Fruit fly (Drosophila melanogaster) whole organism, embryonic: ENCODE results near the gene Ugt35A1.

Experiments used
- Atf6 ChIP-seq: fragments of 200-800 bp; sonication (Bioruptor generic); IDR thresholded peaks from 2 replicates; pipeline ENCODE4 v1.3.6; 2022; ENCODE audit warnings: missing biosample characterization, missing genetic modification characterization
- BtbVII ChIP-seq: fragments of 200-800 bp; sonication (Bioruptor generic); optimal IDR thresholded peaks from 3 replicates; lab custom pipeline; 2017; ENCODE audit warnings: missing biosample characterization, mild to moderate bottlenecking, missing genetic modification characterization
- CG11085 ChIP-seq: fragments of 200-800 bp; sonication (Bioruptor generic); IDR thresholded peaks from 2 replicates; pipeline ENCODE4 v1.3.6; 2022; ENCODE audit warnings: missing biosample characterization, missing genetic modification characterization
- CG11560 ChIP-seq: fragments of 200-800 bp; sonication (Bioruptor generic); IDR thresholded peaks from 3 replicates; pipeline ENCODE4 v1.3.6; 2022; ENCODE audit warnings: missing biosample characterization, missing genetic modification characterization
- CG12155 ChIP-seq: fragments of 200-800 bp; sonication (Bioruptor generic); optimal IDR thresholded peaks from 3 replicates; lab custom pipeline; 2016; ENCODE audit warnings: missing biosample characterization, missing genetic modification characterization
- CG13287 ChIP-seq: fragments of 200-800 bp; sonication (Bioruptor generic); IDR thresholded peaks from 2 replicates; pipeline ENCODE4 v1.3.6; 2022; ENCODE audit warnings: missing biosample characterization, missing genetic modification characterization; ENCODE audit not compliant: partially characterized antibody
- CG14860 ChIP-seq: fragments of 200-800 bp; sonication (Bioruptor generic); IDR thresholded peaks from 3 replicates; pipeline ENCODE4 v1.3.6; 2022; ENCODE audit warnings: missing biosample characterization, missing genetic modification characterization; ENCODE audit not compliant: partially characterized antibody
- CG1529 ChIP-seq: fragments of 200-800 bp; sonication (Bioruptor generic); optimal IDR thresholded peaks from 3 replicates; lab custom pipeline; 2018; ENCODE audit warnings: missing biosample characterization, missing genetic modification characterization
- CG16813 ChIP-seq: fragments of 200-800 bp; sonication (Bioruptor generic); IDR thresholded peaks from 3 replicates; pipeline ENCODE4 v1.3.6; 2022; ENCODE audit warnings: missing biosample characterization, missing genetic modification characterization; ENCODE audit not compliant: partially characterized antibody
- CG18476 ChIP-seq: fragments of 200-800 bp; sonication (Bioruptor generic); optimal IDR thresholded peaks from 2 replicates; lab custom pipeline; 2016; ENCODE audit warnings: missing biosample characterization, mild to moderate bottlenecking, missing genetic modification characterization
- CG2129 ChIP-seq: fragments of 200-800 bp; sonication (Bioruptor generic); IDR thresholded peaks from 2 replicates; pipeline ENCODE4 v1.3.6; 2022; ENCODE audit warnings: missing biosample characterization, missing genetic modification characterization; ENCODE audit not compliant: partially characterized antibody
- CG31365 ChIP-seq: fragments of 200-800 bp; sonication (Bioruptor generic); optimal IDR thresholded peaks from 2 replicates; lab custom pipeline; 2018; ENCODE audit warnings: missing biosample characterization, mild to moderate bottlenecking, missing genetic modification characterization
- CG31441 ChIP-seq: fragments of 200-800 bp; sonication (Bioruptor generic); IDR thresholded peaks from 2 replicates; pipeline ENCODE4 v1.3.6; 2022; ENCODE audit warnings: missing biosample characterization, missing genetic modification characterization
- CG34376 ChIP-seq: fragments of 200-800 bp; sonication (Bioruptor generic); optimal IDR thresholded peaks from 2 replicates; lab custom pipeline; 2018; ENCODE audit warnings: missing biosample characterization, mild to moderate bottlenecking, missing genetic modification characterization
- CG4730 ChIP-seq: fragments of 200-800 bp; sonication (Bioruptor generic); IDR thresholded peaks from 2 replicates; pipeline ENCODE4 v1.3.6; 2022; ENCODE audit warnings: missing biosample characterization, missing genetic modification characterization
- CG6854 ChIP-seq: fragments of 200-800 bp; sonication (Bioruptor generic); optimal IDR thresholded peaks from 3 replicates; lab custom pipeline; 2017; ENCODE audit warnings: missing biosample characterization, mild to moderate bottlenecking, missing genetic modification characterization
- CG7963 ChIP-seq: fragments of 200-800 bp; sonication (Bioruptor generic); IDR thresholded peaks from 3 replicates; pipeline ENCODE4 v1.3.6; 2022; ENCODE audit warnings: missing biosample characterization, missing genetic modification characterization; ENCODE audit not compliant: partially characterized antibody
- CG8089 ChIP-seq: fragments of 200-800 bp; sonication (Bioruptor generic); optimal IDR thresholded peaks from 3 replicates; lab custom pipeline; 2016; ENCODE audit warnings: missing biosample characterization, missing genetic modification characterization
- CG9215 ChIP-seq: fragments of 200-800 bp; sonication (Bioruptor generic); IDR thresholded peaks from 2 replicates; pipeline ENCODE4 v1.3.6; 2022; ENCODE audit warnings: missing biosample characterization, missing genetic modification characterization
- CG9876 ChIP-seq: fragments of 200-800 bp; sonication (Bioruptor generic); optimal IDR thresholded peaks from 2 replicates; lab custom pipeline; 2016; ENCODE audit warnings: missing biosample characterization, missing genetic modification characterization
- CrebB ChIP-seq: fragments of 200-800 bp; sonication (Bioruptor generic); optimal IDR thresholded peaks from 3 replicates; lab custom pipeline; 2018; ENCODE audit warnings: missing biosample characterization, mild to moderate bottlenecking, missing genetic modification characterization
- Dbx ChIP-seq: fragments of 200-800 bp; sonication (Bioruptor generic); IDR thresholded peaks from 3 replicates; pipeline ENCODE4 v1.3.6; 2022; ENCODE audit warnings: missing biosample characterization, missing genetic modification characterization
- Gug ChIP-seq: fragments of 200-800 bp; sonication (Bioruptor generic); IDR thresholded peaks from 4 replicates; pipeline ENCODE4 v1.3.6; 2022; ENCODE audit warnings: missing biosample characterization, missing genetic modification characterization
- Hmr ChIP-seq: fragments of 200-800 bp; sonication (Bioruptor generic); optimal IDR thresholded peaks from 3 replicates; lab custom pipeline; 2017; ENCODE audit warnings: mild to moderate bottlenecking, missing biosample characterization, missing genetic modification reagents, missing genetic modification characterization
- Hmx ChIP-seq: fragments of 200-800 bp; sonication (Bioruptor generic); optimal IDR thresholded peaks from 2 replicates; lab custom pipeline; 2016; ENCODE audit warnings: missing biosample characterization, missing genetic modification characterization
- Myb ChIP-seq: fragments of 200-800 bp; sonication (Bioruptor generic); optimal IDR thresholded peaks from 2 replicates; lab custom pipeline; 2016; ENCODE audit warnings: missing biosample characterization, missing genetic modification characterization
- Rfx ChIP-seq: fragments of 200-800 bp; sonication (Bioruptor generic); IDR thresholded peaks from 2 replicates; pipeline ENCODE4 v1.3.6; 2022; ENCODE audit warnings: missing biosample characterization, missing genetic modification characterization
- Sin3A ChIP-seq: fragments of >200 bp; optimal IDR thresholded peaks from 2 replicates; lab custom pipeline; 2018
- Sox100B ChIP-seq: fragments of 200-800 bp; sonication (Bioruptor generic); optimal IDR thresholded peaks from 3 replicates; lab custom pipeline; 2018; ENCODE audit warnings: missing biosample characterization, mild to moderate bottlenecking, missing genetic modification characterization
- Trl ChIP-seq, 3 experiments: fragments of >200 bp in 2 of 3; fragments of 200-800 bp in 1 of 3; sonication (Bioruptor generic) in 1 of 3; optimal IDR thresholded peaks; 2 replicates in 1 of 3; 3 replicates in 2 of 3; lab custom pipeline; 2016 to 2017; ENCODE audit warnings: missing biosample characterization in 1 of 3, missing genetic modification characterization in 1 of 3
- crc ChIP-seq: fragments of 200-800 bp; sonication (Bioruptor generic); optimal IDR thresholded peaks from 2 replicates; lab custom pipeline; 2016; ENCODE audit warnings: missing biosample characterization, missing genetic modification characterization
- en ChIP-seq: fragments of 200-800 bp; sonication (Bioruptor generic); optimal IDR thresholded peaks from 2 replicates; lab custom pipeline; 2016; ENCODE audit warnings: missing biosample characterization, missing genetic modification characterization
- gce ChIP-seq: fragments of 200-800 bp; sonication (Bioruptor generic); IDR thresholded peaks from 3 replicates; pipeline ENCODE4 v1.3.6; 2022; ENCODE audit warnings: missing biosample characterization, missing genetic modification characterization
- gcm2 ChIP-seq: fragments of 200-800 bp; sonication (Bioruptor generic); optimal IDR thresholded peaks from 2 replicates; lab custom pipeline; 2016; ENCODE audit warnings: missing biosample characterization, missing genetic modification characterization
- jing ChIP-seq: fragments of 200-800 bp; sonication (Bioruptor generic); optimal IDR thresholded peaks from 2 replicates; lab custom pipeline; 2018; ENCODE audit warnings: missing biosample characterization, mild to moderate bottlenecking, missing genetic modification characterization
- kah ChIP-seq: fragments of 200-800 bp; sonication (Bioruptor generic); optimal IDR thresholded peaks from 2 replicates; lab custom pipeline; 2018; ENCODE audit warnings: missing biosample characterization, mild to moderate bottlenecking, missing genetic modification characterization
- kay ChIP-seq: fragments of 200-800 bp; sonication (Bioruptor generic); optimal IDR thresholded peaks from 2 replicates; lab custom pipeline; 2016; ENCODE audit warnings: missing biosample characterization, missing genetic modification characterization
- lbe ChIP-seq: fragments of 200-800 bp; sonication (Bioruptor generic); optimal IDR thresholded peaks from 2 replicates; lab custom pipeline; 2016; ENCODE audit warnings: missing biosample characterization, mild to moderate bottlenecking, missing genetic modification characterization
- nom ChIP-seq: fragments of 200-800 bp; sonication (Bioruptor generic); optimal IDR thresholded peaks from 2 replicates; lab custom pipeline; 2017; ENCODE audit warnings: missing biosample characterization, missing genetic modification characterization, mild to moderate bottlenecking, moderate library complexity, missing genetic modification reagents
- pho ChIP-seq: fragments of 200-800 bp; sonication (Bioruptor generic); optimal IDR thresholded peaks from 2 replicates; lab custom pipeline; 2016; ENCODE audit warnings: missing biosample characterization, missing genetic modification characterization
- psq ChIP-seq: fragments of 200-800 bp; sonication (Bioruptor generic); optimal IDR thresholded peaks from 2 replicates; lab custom pipeline; 2017; ENCODE audit warnings: missing biosample characterization, missing genetic modification characterization
- pum ChIP-seq: fragments of 200-800 bp; sonication (Bioruptor generic); optimal IDR thresholded peaks from 2 replicates; lab custom pipeline; 2016; ENCODE audit warnings: missing biosample characterization, missing genetic modification characterization
- pzg ChIP-seq: fragments of 200-800 bp; sonication (Bioruptor generic); optimal IDR thresholded peaks from 3 replicates; lab custom pipeline; 2018; ENCODE audit warnings: missing biosample characterization, mild to moderate bottlenecking, missing genetic modification characterization, moderate library complexity
- repo ChIP-seq: fragments of 200-800 bp; sonication (Bioruptor generic); optimal IDR thresholded peaks from 2 replicates; lab custom pipeline; 2016; ENCODE audit warnings: missing biosample characterization, missing genetic modification characterization
- schlank ChIP-seq: fragments of 200-800 bp; sonication (Bioruptor generic); optimal IDR thresholded peaks from 2 replicates; lab custom pipeline; 2018; ENCODE audit warnings: missing biosample characterization, mild to moderate bottlenecking, missing genetic modification characterization
- sug ChIP-seq: fragments of 200-800 bp; optimal IDR thresholded peaks from 2 replicates; lab custom pipeline; 2019; ENCODE audit warnings: missing biosample characterization, mild to moderate bottlenecking, missing genetic modification characterization, moderate library complexity
- tio ChIP-seq: fragments of 200-800 bp; sonication (Bioruptor generic); optimal IDR thresholded peaks from 2 replicates; lab custom pipeline; 2017; ENCODE audit warnings: missing biosample characterization, missing genetic modification characterization, inconsistent platforms
- tna ChIP-seq: fragments of 200-800 bp; sonication (Bioruptor generic); IDR thresholded peaks from 2 replicates; pipeline ENCODE4 v1.3.6; 2022; ENCODE audit warnings: missing biosample characterization, missing genetic modification characterization; ENCODE audit not compliant: partially characterized antibody
- trh ChIP-seq: fragments of 200-800 bp; sonication (Bioruptor generic); optimal IDR thresholded peaks from 2 replicates; lab custom pipeline; 2016; ENCODE audit warnings: missing biosample characterization, missing genetic modification characterization
- yki ChIP-seq: fragments of >200 bp; optimal IDR thresholded peaks from 3 replicates; lab custom pipeline; 2018

The Ugt35A1 gene

dm6 chr3R:11196648-11197388 is 24.4 kb upstream of the Ugt35A1 start (continued):
- TF ChIP-seq sug (tag; lab: Kevin White, UChicago) = peak; percentile 93
- peak; percentile 97 for TF ChIP-seq CG34376 (GFP tag; lab: Kevin White, UChicago)
- TF ChIP-seq psq = peak; percentile 94
- TF ChIP-seq pzg (GFP tag; lab: Kevin White, UChicago) = peak; percentile 4
- peak; percentile 65 for TF ChIP-seq crc (GFP tag; lab: Kevin White, UChicago)
- TF ChIP-seq CG13287 = peak; percentile 20; the same call in 1 of the 2 replicates
- peak; percentile 82 for TF ChIP-seq pum (GFP tag; lab: Kevin White, UChicago)
- TF ChIP-seq BtbVII (GFP tag; lab: Kevin White, UChicago) = peak; percentile 98
- TF ChIP-seq CG31441 (GFP tag; lab: Robert Waterston, UW) = peak; percentile 100
- TF ChIP-seq kah (GFP tag; lab: Kevin White, UChicago) = peak; percentile 97
- peak; percentile 99 for TF ChIP-seq Dbx
- TF ChIP-seq gce (GFP tag; lab: Robert Waterston, UW) = peak; percentile 96
- no peak for TF ChIP-seq CG16813 (GFP tag; lab: Robert Waterston, UW)
- peak; percentile 85 for TF ChIP-seq lbe (GFP tag; lab: Kevin White, UChicago)
- TF ChIP-seq trh (GFP tag; lab: Kevin White, UChicago) = peak; percentile 98
- peak; percentile 94 for TF ChIP-seq CG12155 (GFP tag; lab: Kevin White, UChicago)
- TF ChIP-seq tna (GFP tag; lab: Robert Waterston, UW) = no peak
- TF ChIP-seq CG31365 (tag; lab: Kevin White, UChicago) = peak; percentile 66
- TF ChIP-seq schlank = peak; percentile 89
- peak; percentile 95 for TF ChIP-seq CrebB (tag; lab: Kevin White, UChicago)
- peak; percentile 91 for TF ChIP-seq jing (GFP tag; lab: Kevin White, UChicago)
- no peak for TF ChIP-seq gcm2 (GFP tag; lab: Kevin White, UChicago)
- TF ChIP-seq Trl (optimal IDR thresholded peaks at IDR 0.05; lab: Kevin White, UChicago) = peak; percentile 71 to 81
- peak; percentile 81 for TF ChIP-seq Trl (GFP tag; optimal IDR thresholded peaks at IDR 0.05; lab: Kevin White, UChicago)
- TF ChIP-seq nom (GFP tag; lab: Kevin White, UChicago) = peak; percentile 89
- peak; percentile 100 for TF ChIP-seq Sox100B (GFP tag; lab: Kevin White, UChicago)
- TF ChIP-seq CG2129 (GFP tag; lab: Robert Waterston, UW) = no peak
- peak; percentile 31 for TF ChIP-seq en
- TF ChIP-seq CG8089 = peak; percentile 63
- peak; percentile 96 for TF ChIP-seq tio
- TF ChIP-seq CG1529 (GFP tag; lab: Kevin White, UChicago) = peak; percentile 97
- peak; percentile 93 for TF ChIP-seq CG11560 (tag; lab: Robert Waterston, UW)
- peak; percentile 96 for TF ChIP-seq pho (GFP tag; lab: Kevin White, UChicago)
- peak; percentile 96 for TF ChIP-seq CG18476 (GFP tag; lab: Kevin White, UChicago)
- peak; percentile 99 for TF ChIP-seq CG9215 (GFP tag; lab: Robert Waterston, UW)
- TF ChIP-seq yki (lab: Kevin White, UChicago) = no peak
- TF ChIP-seq CG6854 (GFP tag; lab: Kevin White, UChicago) = peak; percentile 98
- no peak for TF ChIP-seq CG7963 (GFP tag; lab: Robert Waterston, UW)
- TF ChIP-seq kay (GFP tag; lab: Kevin White, UChicago) = peak; percentile 87
- peak; percentile 98 for TF ChIP-seq Rfx
- peak; percentile 99 for TF ChIP-seq Hmr (GFP tag; lab: Kevin White, UChicago)
- peak; percentile 64 for TF ChIP-seq CG9876 (GFP tag; lab: Kevin White, UChicago)
- TF ChIP-seq Atf6 (GFP tag; lab: Robert Waterston, UW) = peak; percentile 99
- no peak for TF ChIP-seq Sin3A (lab: Kevin White, UChicago)
- TF ChIP-seq Gug (GFP tag; lab: Robert Waterston, UW) = peak; percentile 97
- peak; percentile 69 for TF ChIP-seq Myb (GFP tag; lab: Kevin White, UChicago)
- peak; percentile 96 for TF ChIP-seq CG11085 (GFP tag; lab: Robert Waterston, UW)
- no peak for TF ChIP-seq CG14860 (GFP tag; lab: Robert Waterston, UW)
- peak; percentile 82 for TF ChIP-seq Hmx (GFP tag; lab: Kevin White, UChicago)
- TF ChIP-seq repo (GFP tag; lab: Kevin White, UChicago) = peak; percentile 65
- TF ChIP-seq CG4730 (GFP tag; lab: Robert Waterston, UW) = peak; percentile 97
